Fruit fly (Drosophila melanogaster) whole organism, embryonic: Measurements from ENCODE around the gene mil.

Source experiments
- Antp ChIP-seq: fragments of 200-800 bp; sonication (Bioruptor generic); optimal IDR thresholded peaks from 3 replicates; lab custom pipeline; 2016; ENCODE audit warnings: missing biosample characterization, missing genetic modification characterization
- Atf-2 ChIP-seq: fragments of 200-800 bp; sonication (Bioruptor generic); optimal IDR thresholded peaks from 2 replicates; lab custom pipeline; 2016; ENCODE audit warnings: missing biosample characterization, missing genetic modification characterization
- Bgb ChIP-seq: fragments of 200-800 bp; sonication (Bioruptor generic); IDR thresholded peaks from 2 replicates; pipeline ENCODE4 v1.3.6; 2022; ENCODE audit warnings: missing biosample characterization, missing genetic modification characterization; ENCODE audit not compliant: partially characterized antibody
- CG1024 ChIP-seq: fragments of 200-800 bp; sonication (Bioruptor generic); IDR thresholded peaks from 2 replicates; pipeline ENCODE4 v1.3.6; 2022; ENCODE audit warnings: missing biosample characterization, missing genetic modification characterization
- CG11247 ChIP-seq: fragments of 200-800 bp; sonication (Bioruptor generic); IDR thresholded peaks from 2 replicates; pipeline ENCODE4 v1.3.6; 2022; ENCODE audit warnings: missing biosample characterization, missing genetic modification characterization
- CG11504 ChIP-seq: fragments of 200-800 bp; sonication (Bioruptor generic); optimal IDR thresholded peaks from 3 replicates; lab custom pipeline; 2019; ENCODE audit warnings: missing biosample characterization, mild to moderate bottlenecking, missing genetic modification characterization, moderate library complexity
- CG11696 ChIP-seq: fragments of 200-800 bp; sonication (Bioruptor generic); IDR thresholded peaks from 2 replicates; pipeline ENCODE4 v1.3.6; 2022; ENCODE audit warnings: missing biosample characterization, missing genetic modification characterization
- CG11723 ChIP-seq: fragments of 200-800 bp; sonication (Bioruptor generic); optimal IDR thresholded peaks from 2 replicates; lab custom pipeline; 2017; ENCODE audit warnings: missing biosample characterization, mild to moderate bottlenecking, missing genetic modification characterization
- CG12155 ChIP-seq: fragments of 200-800 bp; sonication (Bioruptor generic); optimal IDR thresholded peaks from 3 replicates; lab custom pipeline; 2016; ENCODE audit warnings: missing biosample characterization, missing genetic modification characterization
- CG12219 ChIP-seq: fragments of 200-800 bp; sonication (Bioruptor generic); optimal IDR thresholded peaks from 3 replicates; lab custom pipeline; 2018; ENCODE audit warnings: missing biosample characterization, mild to moderate bottlenecking, missing genetic modification characterization
- CG17568 ChIP-seq: fragments of 200-800 bp; sonication (Bioruptor generic); optimal IDR thresholded peaks from 2 replicates; lab custom pipeline; 2018; ENCODE audit warnings: missing biosample characterization, mild to moderate bottlenecking, missing genetic modification characterization, moderate library complexity
- CG2120 ChIP-seq: fragments of 200-800 bp; sonication (Bioruptor generic); optimal IDR thresholded peaks from 3 replicates; lab custom pipeline; 2016; ENCODE audit warnings: missing biosample characterization, missing genetic modification characterization
- CG2199 ChIP-seq: fragments of 200-800 bp; sonication (Bioruptor generic); IDR thresholded peaks from 3 replicates; pipeline ENCODE4 v1.3.6; 2022; ENCODE audit warnings: missing biosample characterization, missing genetic modification characterization
- CG2202 ChIP-seq: fragments of 200-800 bp; sonication (Bioruptor generic); optimal IDR thresholded peaks from 2 replicates; lab custom pipeline; 2018; ENCODE audit warnings: missing biosample characterization, mild to moderate bottlenecking, missing genetic modification characterization
- CG2712 ChIP-seq: fragments of 200-800 bp; optimal IDR thresholded peaks from 3 replicates; lab custom pipeline; 2019; ENCODE audit warnings: missing biosample characterization, mild to moderate bottlenecking, missing genetic modification characterization, moderate library complexity
- CG30403 ChIP-seq: fragments of 200-800 bp; sonication (Bioruptor generic); optimal IDR thresholded peaks from 3 replicates; lab custom pipeline; 2016; ENCODE audit warnings: missing biosample characterization, missing genetic modification characterization
- CG31224 ChIP-seq: fragments of 200-800 bp; sonication (Bioruptor generic); IDR thresholded peaks from 2 replicates; pipeline ENCODE4 v1.3.6; 2022; ENCODE audit warnings: missing biosample characterization, missing genetic modification characterization
- CG34224 ChIP-seq: fragments of 200-800 bp; sonication (Bioruptor generic); IDR thresholded peaks from 3 replicates; pipeline ENCODE4 v1.3.6; 2022; ENCODE audit warnings: missing biosample characterization, missing genetic modification characterization; ENCODE audit not compliant: partially characterized antibody
- CG7357 ChIP-seq: fragments of 200-800 bp; sonication (Bioruptor generic); IDR thresholded peaks from 3 replicates; pipeline ENCODE4 v1.3.6; 2022; ENCODE audit warnings: missing biosample characterization, missing genetic modification characterization
- CG7987 ChIP-seq: fragments of 200-800 bp; sonication (Bioruptor generic); optimal IDR thresholded peaks from 2 replicates; lab custom pipeline; 2018; ENCODE audit warnings: missing biosample characterization, mild to moderate bottlenecking, missing genetic modification characterization, moderate library complexity
- CG8765 ChIP-seq: fragments of 200-800 bp; sonication (Bioruptor generic); IDR thresholded peaks from 2 replicates; pipeline ENCODE4 v1.3.6; 2022; ENCODE audit warnings: missing biosample characterization, missing genetic modification characterization
- CG8924 ChIP-seq: fragments of 200-800 bp; optimal IDR thresholded peaks from 3 replicates; lab custom pipeline; 2019; ENCODE audit warnings: missing biosample characterization, mild to moderate bottlenecking, missing genetic modification characterization, moderate library complexity
- CG9215 ChIP-seq: fragments of 200-800 bp; sonication (Bioruptor generic); IDR thresholded peaks from 2 replicates; pipeline ENCODE4 v1.3.6; 2022; ENCODE audit warnings: missing biosample characterization, missing genetic modification characterization
- CG9437 ChIP-seq: fragments of 200-800 bp; sonication (Bioruptor generic); optimal IDR thresholded peaks from 2 replicates; lab custom pipeline; 2018; ENCODE audit warnings: missing biosample characterization, mild to moderate bottlenecking, missing genetic modification characterization
- CG9797 ChIP-seq: fragments of 200-800 bp; sonication (Bioruptor generic); optimal IDR thresholded peaks from 3 replicates; lab custom pipeline; 2018; ENCODE audit warnings: missing biosample characterization, mild to moderate bottlenecking, missing genetic modification characterization
- Doc3 ChIP-seq: fragments of 200-800 bp; sonication (Bioruptor generic); IDR thresholded peaks from 3 replicates; pipeline ENCODE4 v1.3.6; 2022; ENCODE audit warnings: missing biosample characterization, missing genetic modification characterization; ENCODE audit not compliant: partially characterized antibody
- Gsc ChIP-seq: fragments of 200-800 bp; sonication (Bioruptor generic); IDR thresholded peaks from 2 replicates; pipeline ENCODE4 v1.3.6; 2022; ENCODE audit warnings: missing biosample characterization, missing genetic modification characterization
- Gug ChIP-seq: fragments of 200-800 bp; sonication (Bioruptor generic); IDR thresholded peaks from 4 replicates; pipeline ENCODE4 v1.3.6; 2022; ENCODE audit warnings: missing biosample characterization, missing genetic modification characterization
- H2.0 ChIP-seq: fragments of 200-800 bp; sonication (Bioruptor generic); IDR thresholded peaks from 2 replicates; pipeline ENCODE4 v1.3.6; 2022; ENCODE audit warnings: missing biosample characterization, missing genetic modification characterization
- Hr39 ChIP-seq: fragments of >200 bp; optimal IDR thresholded peaks from 2 replicates; lab custom pipeline; 2017
- Jarid2 ChIP-seq: fragments of 200-800 bp; sonication (Bioruptor generic); optimal IDR thresholded peaks from 3 replicates; lab custom pipeline; 2017; ENCODE audit warnings: mild to moderate bottlenecking, missing biosample characterization, missing genetic modification reagents, missing genetic modification characterization
- MTF-1 ChIP-seq: fragments of 200-800 bp; sonication (Bioruptor generic); optimal IDR thresholded peaks from 2 replicates; lab custom pipeline; 2018; ENCODE audit warnings: missing biosample characterization, mild to moderate bottlenecking, missing genetic modification characterization, borderline replicate concordance
- Meics ChIP-seq: fragments of 200-800 bp; sonication (Bioruptor generic); optimal IDR thresholded peaks from 2 replicates; lab custom pipeline; 2017; ENCODE audit warnings: missing biosample characterization, mild to moderate bottlenecking, missing genetic modification characterization
- Mes4 ChIP-seq: fragments of 200-800 bp; sonication (Bioruptor generic); optimal IDR thresholded peaks from 2 replicates; lab custom pipeline; 2016; ENCODE audit warnings: missing biosample characterization, missing genetic modification characterization
- Mrtf ChIP-seq: fragments of 200-800 bp; sonication (Bioruptor generic); IDR thresholded peaks from 3 replicates; pipeline ENCODE4 v1.3.6; 2022; ENCODE audit warnings: missing biosample characterization, missing genetic modification characterization
- NfI ChIP-seq: fragments of 200-800 bp; sonication (Bioruptor generic); optimal IDR thresholded peaks from 3 replicates; lab custom pipeline; 2018; ENCODE audit warnings: missing biosample characterization, mild to moderate bottlenecking, missing genetic modification characterization, moderate library complexity
- Oaz ChIP-seq: fragments of 200-800 bp; sonication (Bioruptor generic); IDR thresholded peaks from 2 replicates; pipeline ENCODE4 v1.3.6; 2022; ENCODE audit warnings: missing biosample characterization, missing genetic modification characterization
- Sry-β ChIP-seq: fragments of 200-800 bp; sonication (Bioruptor generic); optimal IDR thresholded peaks from 2 replicates; lab custom pipeline; 2018; ENCODE audit warnings: missing biosample characterization, mild to moderate bottlenecking, missing genetic modification characterization, moderate library complexity
- Xbp1 ChIP-seq: fragments of 200-800 bp; sonication (Bioruptor generic); optimal IDR thresholded peaks from 3 replicates; lab custom pipeline; 2016; ENCODE audit warnings: missing biosample characterization, mild to moderate bottlenecking, missing genetic modification characterization
- crc ChIP-seq: fragments of 200-800 bp; sonication (Bioruptor generic); optimal IDR thresholded peaks from 2 replicates; lab custom pipeline; 2016; ENCODE audit warnings: missing biosample characterization, missing genetic modification characterization
- dm ChIP-seq: fragments of 200-800 bp; sonication (Bioruptor generic); optimal IDR thresholded peaks from 3 replicates; lab custom pipeline; 2016; ENCODE audit warnings: missing biosample characterization, missing genetic modification characterization
- fru ChIP-seq: fragments of >200 bp; optimal IDR thresholded peaks from 2 replicates; lab custom pipeline; 2017
- insv ChIP-seq, 2 experiments: fragments of 200-800 bp; sonication (Bioruptor generic); optimal IDR thresholded peaks; 3 replicates each; lab custom pipeline; 2016 to 2018; ENCODE audit warnings: missing biosample characterization in 2 of 2, missing genetic modification characterization in 2 of 2
- kah ChIP-seq: fragments of 200-800 bp; sonication (Bioruptor generic); optimal IDR thresholded peaks from 2 replicates; lab custom pipeline; 2018; ENCODE audit warnings: missing biosample characterization, mild to moderate bottlenecking, missing genetic modification characterization
- klu ChIP-seq: fragments of 200-800 bp; sonication (Bioruptor generic); IDR thresholded peaks from 2 replicates; pipeline ENCODE4 v1.3.6; 2022; ENCODE audit warnings: missing biosample characterization, missing genetic modification characterization
- odd ChIP-seq: fragments of 200-800 bp; sonication (Bioruptor generic); optimal IDR thresholded peaks from 2 replicates; lab custom pipeline; 2017; ENCODE audit warnings: missing biosample characterization, mild to moderate bottlenecking, missing genetic modification characterization
- org-1 ChIP-seq: fragments of 200-800 bp; sonication (Bioruptor generic); optimal IDR thresholded peaks from 2 replicates; lab custom pipeline; 2017; ENCODE audit warnings: missing biosample characterization, missing genetic modification characterization
- pita ChIP-seq: fragments of 200-800 bp; sonication (Bioruptor generic); optimal IDR thresholded peaks from 2 replicates; lab custom pipeline; 2017; ENCODE audit warnings: missing biosample characterization, mild to moderate bottlenecking, missing genetic modification characterization
- pnt ChIP-seq: fragments of 200-800 bp; sonication (Bioruptor generic); optimal IDR thresholded peaks from 3 replicates; lab custom pipeline; 2016; ENCODE audit warnings: missing biosample characterization, missing genetic modification characterization
- rib ChIP-seq: fragments of 200-800 bp; sonication (Bioruptor generic); IDR thresholded peaks from 2 replicates; pipeline ENCODE4 v1.3.6; 2022; ENCODE audit warnings: missing biosample characterization, missing genetic modification characterization
- sima ChIP-seq: fragments of 200-800 bp; sonication (Bioruptor generic); optimal IDR thresholded peaks from 2 replicates; lab custom pipeline; 2016; ENCODE audit warnings: missing biosample characterization, missing genetic modification characterization
- wek ChIP-seq: fragments of 200-800 bp; sonication (Bioruptor generic); optimal IDR thresholded peaks from 3 replicates; lab custom pipeline; 2018; ENCODE audit warnings: missing biosample characterization, mild to moderate bottlenecking, missing genetic modification characterization, moderate library complexity

The mil gene

dm6 chr3R:27947682-27948245 is 35.5 kb downstream of the mil start, which contains the start of gene mfrn (continued):
- no peak for TF ChIP-seq pita (GFP tag; lab: Kevin White, UChicago)
- TF ChIP-seq Hr39 (lab: Kevin White, UChicago): no peak
- peak; percentile 62 for TF ChIP-seq dm (GFP tag; lab: Kevin White, UChicago)
- no peak for TF ChIP-seq CG2712
- no peak for TF ChIP-seq Oaz (GFP tag; lab: Robert Waterston, UW)
- TF ChIP-seq wek: no peak
- no peak for TF ChIP-seq CG8924 (tag; lab: Kevin White, UChicago)
- no peak for TF ChIP-seq CG2202 (tag; lab: Kevin White, UChicago)
- no peak for TF ChIP-seq CG11696 (GFP tag; lab: Robert Waterston, UW)
- no peak for TF ChIP-seq Mrtf (GFP tag; lab: Robert Waterston, UW)
- TF ChIP-seq odd (GFP tag; lab: Kevin White, UChicago): no peak
- no peak for TF ChIP-seq pnt (GFP tag; lab: Kevin White, UChicago)
- TF ChIP-seq CG1024 (GFP tag; lab: Robert Waterston, UW): no peak
- no peak for TF ChIP-seq Doc3 (GFP tag; lab: Robert Waterston, UW)
- TF ChIP-seq Sry-β (GFP tag; lab: Kevin White, UChicago): no peak
- TF ChIP-seq CG8765 (GFP tag; lab: Robert Waterston, UW): no peak
- no peak for TF ChIP-seq CG2120 (GFP tag; lab: Kevin White, UChicago)
- TF ChIP-seq NfI (GFP tag; lab: Kevin White, UChicago): no peak
- TF ChIP-seq Antp (GFP tag; lab: Kevin White, UChicago): no peak
- peak; percentile 29; the same call in 1 of the 3 replicates for TF ChIP-seq CG34224 (GFP tag; lab: Robert Waterston, UW)
- TF ChIP-seq CG12155: no peak
- no peak for TF ChIP-seq CG7987
- TF ChIP-seq crc (GFP tag; lab: Kevin White, UChicago): no peak
- TF ChIP-seq CG11504: no peak
- TF ChIP-seq sima (GFP tag; lab: Kevin White, UChicago): no peak
- TF ChIP-seq CG17568: no peak
- TF ChIP-seq MTF-1: no peak
- TF ChIP-seq insv (GFP tag; optimal IDR thresholded peaks at IDR 0.05; lab: Kevin White, UChicago): no peak
- TF ChIP-seq org-1 (GFP tag; lab: Kevin White, UChicago): no peak
- no peak for TF ChIP-seq CG12219 (GFP tag; lab: Kevin White, UChicago)
- TF ChIP-seq fru (lab: Kevin White, UChicago): no peak
- peak; percentile 39; the same call in 1 of the 2 replicates for TF ChIP-seq Bgb (GFP tag; lab: Robert Waterston, UW)
- TF ChIP-seq CG9797 (GFP tag; lab: Kevin White, UChicago): peak; percentile 66
- TF ChIP-seq klu (GFP tag; lab: Robert Waterston, UW): peak; percentile 16; the same call in 1 of the 2 replicates
- TF ChIP-seq CG11247: no peak
- TF ChIP-seq CG2199 (GFP tag; lab: Robert Waterston, UW): no peak
- TF ChIP-seq Atf-2 (GFP tag; lab: Kevin White, UChicago): no peak
- TF ChIP-seq Gug (GFP tag; lab: Robert Waterston, UW): no peak
- TF ChIP-seq Xbp1: no peak
- no peak for TF ChIP-seq CG31224 (GFP tag; lab: Robert Waterston, UW)
- no peak for TF ChIP-seq H2.0 (GFP tag; lab: Robert Waterston, UW)
- no peak for TF ChIP-seq CG9437
- no peak for TF ChIP-seq rib
- no peak for TF ChIP-seq Mes4 (GFP tag; lab: Kevin White, UChicago)
- TF ChIP-seq CG9215 (GFP tag; lab: Robert Waterston, UW): no peak
- TF ChIP-seq kah (GFP tag; lab: Kevin White, UChicago): no peak
- no peak for TF ChIP-seq Meics
- no peak for TF ChIP-seq CG30403
- TF ChIP-seq CG11723 (GFP tag; lab: Kevin White, UChicago): no peak
- TF ChIP-seq Gsc (GFP tag; lab: Robert Waterston, UW): no peak
- TF ChIP-seq Jarid2: peak; percentile 22
- no peak for TF ChIP-seq CG7357 (GFP tag; lab: Robert Waterston, UW)
